Fruit fly (Drosophila melanogaster) whole organism, wandering third instar larva: ENCODE data around the gene Tim17a2.

Experiments
- CG32264 ChIP-seq: fragments of 200-800 bp; sonication (Bioruptor generic); optimal IDR thresholded peaks from 2 replicates; lab custom pipeline; 2016; ENCODE audit warnings: missing biosample characterization, missing genetic modification characterization
- Hr83 ChIP-seq: fragments of 200-300 bp; sonication (Bioruptor generic); optimal IDR thresholded peaks from 2 replicates; lab custom pipeline; 2016; ENCODE audit warnings: missing biosample characterization, mild to moderate bottlenecking, missing genetic modification characterization, moderate library complexity; ENCODE audit not compliant: poor library complexity, severe bottlenecking
- OdsH ChIP-seq: fragments of 200-800 bp; sonication (Bioruptor generic); optimal IDR thresholded peaks from 2 replicates; lab custom pipeline; 2016; ENCODE audit warnings: missing biosample characterization, mild to moderate bottlenecking, missing genetic modification characterization
- br ChIP-seq: fragments of 200-800 bp; sonication (Bioruptor generic); optimal IDR thresholded peaks from 2 replicates; lab custom pipeline; 2016; ENCODE audit warnings: missing biosample characterization, missing genetic modification characterization
- lola ChIP-seq: fragments of >200 bp; optimal IDR thresholded peaks from 2 replicates; lab custom pipeline; 2017; ENCODE audit warnings: missing biosample characterization, missing genetic modification characterization
- tai ChIP-seq: sonication (Bioruptor generic); optimal IDR thresholded peaks from 2 replicates; lab custom pipeline; 2016; ENCODE audit warnings: missing biosample characterization, missing genetic modification characterization
- woc ChIP-seq: sonication (Bioruptor generic); optimal IDR thresholded peaks from 2 replicates; lab custom pipeline; 2016; ENCODE audit warnings: missing biosample characterization, mild to moderate bottlenecking, missing genetic modification characterization

DNA sequence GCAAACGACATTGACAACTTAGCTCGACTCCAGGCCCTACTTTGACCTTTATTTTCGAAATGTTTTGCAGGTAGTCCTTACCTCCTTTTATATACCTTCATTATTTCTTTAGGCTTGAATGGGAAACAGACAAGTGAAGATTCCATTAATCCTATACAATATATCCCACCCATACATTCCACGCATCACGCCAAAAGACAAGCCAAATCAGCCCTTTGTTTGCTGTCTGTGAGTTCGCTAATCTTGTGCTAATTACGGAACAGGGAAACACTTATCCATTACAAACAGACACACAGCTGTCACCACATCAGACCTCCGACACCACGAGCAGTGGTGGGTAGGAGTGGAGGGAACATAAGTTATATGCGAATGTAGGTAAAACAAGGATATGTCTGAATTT is 21.8 kb downstream of the Tim17a2 start, which contains the start of gene CG33293:
- TF ChIP-seq OdsH (GFP tag; lab: Kevin White, UChicago) (no peak), lola (no peak), br (GFP tag; lab: Kevin White, UChicago) (no peak), woc (no peak), CG32264 (GFP tag; lab: Kevin White, UChicago) (no peak), Hr83 (no peak), tai (GFP tag; lab: Kevin White, UChicago) (no peak)
